Fruit fly (Drosophila melanogaster) whole organism, embryonic: Measurements from ENCODE around the gene Syt1.

ENCODE experiments used
- Bdp1 ChIP-seq: fragments of 200-800 bp; sonication (Bioruptor generic); optimal IDR thresholded peaks from 3 replicates; lab custom pipeline; 2016; ENCODE audit warnings: missing biosample characterization, missing genetic modification characterization
- C15 ChIP-seq: fragments of 200-800 bp; sonication (Bioruptor generic); IDR thresholded peaks from 3 replicates; pipeline ENCODE4 v1.3.6; 2022; ENCODE audit warnings: missing biosample characterization, missing genetic modification characterization
- CG11247 ChIP-seq: fragments of 200-800 bp; sonication (Bioruptor generic); IDR thresholded peaks from 2 replicates; pipeline ENCODE4 v1.3.6; 2022; ENCODE audit warnings: missing biosample characterization, missing genetic modification characterization
- CG11723 ChIP-seq: fragments of 200-800 bp; sonication (Bioruptor generic); optimal IDR thresholded peaks from 2 replicates; lab custom pipeline; 2017; ENCODE audit warnings: missing biosample characterization, mild to moderate bottlenecking, missing genetic modification characterization
- CG12299 ChIP-seq: fragments of 200-800 bp; sonication (Bioruptor generic); optimal IDR thresholded peaks from 2 replicates; lab custom pipeline; 2018; ENCODE audit warnings: missing biosample characterization, mild to moderate bottlenecking, missing genetic modification characterization
- CG12744 ChIP-seq: fragments of 200-800 bp; sonication (Bioruptor generic); optimal IDR thresholded peaks from 2 replicates; lab custom pipeline; 2016; ENCODE audit warnings: missing biosample characterization, missing genetic modification characterization
- CG12769 ChIP-seq: fragments of 200-800 bp; sonication (Bioruptor generic); optimal IDR thresholded peaks from 2 replicates; lab custom pipeline; 2019; ENCODE audit warnings: missing biosample characterization, mild to moderate bottlenecking, missing genetic modification characterization, moderate library complexity
- CG15011 ChIP-seq: fragments of 200-800 bp; sonication (Bioruptor generic); optimal IDR thresholded peaks from 3 replicates; lab custom pipeline; 2018; ENCODE audit warnings: missing biosample characterization, mild to moderate bottlenecking, missing genetic modification characterization
- CG15073 ChIP-seq: fragments of 200-800 bp; sonication (Bioruptor generic); optimal IDR thresholded peaks from 2 replicates; lab custom pipeline; 2016; ENCODE audit warnings: missing biosample characterization, missing genetic modification characterization
- CG15269 ChIP-seq: fragments of 200-800 bp; sonication (Bioruptor generic); optimal IDR thresholded peaks from 2 replicates; lab custom pipeline; 2018; ENCODE audit warnings: missing biosample characterization, mild to moderate bottlenecking, missing genetic modification characterization, moderate library complexity
- CG16863 ChIP-seq: fragments of 200-800 bp; sonication (Bioruptor generic); optimal IDR thresholded peaks from 3 replicates; lab custom pipeline; 2016; ENCODE audit warnings: missing biosample characterization, missing genetic modification characterization
- CG18599 ChIP-seq: fragments of 200-800 bp; sonication (Bioruptor generic); optimal IDR thresholded peaks from 3 replicates; lab custom pipeline; 2017; ENCODE audit warnings: missing biosample characterization, missing genetic modification characterization, mild to moderate bottlenecking, moderate library complexity, missing genetic modification reagents
- CG2678 ChIP-seq: fragments of 200-800 bp; sonication (Bioruptor generic); optimal IDR thresholded peaks from 3 replicates; lab custom pipeline; 2019; ENCODE audit warnings: missing biosample characterization, mild to moderate bottlenecking, missing genetic modification characterization, moderate library complexity
- CG2712 ChIP-seq: fragments of 200-800 bp; optimal IDR thresholded peaks from 3 replicates; lab custom pipeline; 2019; ENCODE audit warnings: missing biosample characterization, mild to moderate bottlenecking, missing genetic modification characterization, moderate library complexity
- CG2889 ChIP-seq: fragments of 200-800 bp; sonication (Bioruptor generic); IDR thresholded peaks from 3 replicates; pipeline ENCODE4 v1.3.6; 2022; ENCODE audit warnings: missing biosample characterization, missing genetic modification characterization
- CG32772 ChIP-seq: fragments of 200-800 bp; sonication (Bioruptor generic); IDR thresholded peaks from 2 replicates; pipeline ENCODE4 v1.3.6; 2022; ENCODE audit warnings: missing biosample characterization, missing genetic modification characterization
- CG34376 ChIP-seq: fragments of 200-800 bp; sonication (Bioruptor generic); optimal IDR thresholded peaks from 2 replicates; lab custom pipeline; 2018; ENCODE audit warnings: missing biosample characterization, mild to moderate bottlenecking, missing genetic modification characterization
- CG4730 ChIP-seq: fragments of 200-800 bp; sonication (Bioruptor generic); IDR thresholded peaks from 2 replicates; pipeline ENCODE4 v1.3.6; 2022; ENCODE audit warnings: missing biosample characterization, missing genetic modification characterization
- CG7963 ChIP-seq: fragments of 200-800 bp; sonication (Bioruptor generic); IDR thresholded peaks from 3 replicates; pipeline ENCODE4 v1.3.6; 2022; ENCODE audit warnings: missing biosample characterization, missing genetic modification characterization; ENCODE audit not compliant: partially characterized antibody
- CG7987 ChIP-seq: fragments of 200-800 bp; sonication (Bioruptor generic); optimal IDR thresholded peaks from 2 replicates; lab custom pipeline; 2018; ENCODE audit warnings: missing biosample characterization, mild to moderate bottlenecking, missing genetic modification characterization, moderate library complexity
- CG8359 ChIP-seq: fragments of 200-800 bp; sonication (Bioruptor generic); optimal IDR thresholded peaks from 2 replicates; lab custom pipeline; 2017; ENCODE audit warnings: missing biosample characterization, mild to moderate bottlenecking, missing genetic modification characterization, borderline replicate concordance
- CG9797 ChIP-seq: fragments of 200-800 bp; sonication (Bioruptor generic); optimal IDR thresholded peaks from 3 replicates; lab custom pipeline; 2018; ENCODE audit warnings: missing biosample characterization, mild to moderate bottlenecking, missing genetic modification characterization
- Camta ChIP-seq: fragments of 200-800 bp; sonication (Bioruptor generic); optimal IDR thresholded peaks from 2 replicates; lab custom pipeline; 2016; ENCODE audit warnings: missing biosample characterization, missing genetic modification characterization
- Dip3 ChIP-seq: fragments of 200-800 bp; sonication (Bioruptor generic); optimal IDR thresholded peaks from 3 replicates; lab custom pipeline; 2016; ENCODE audit warnings: missing biosample characterization, missing genetic modification characterization
- Dll ChIP-seq: fragments of 200-800 bp; sonication (Bioruptor generic); IDR thresholded peaks from 4 replicates; pipeline ENCODE4 v1.3.6; 2022; ENCODE audit warnings: missing biosample characterization, missing genetic modification characterization; ENCODE audit not compliant: partially characterized antibody
- HLH3B ChIP-seq: fragments of 200-800 bp; sonication (Bioruptor generic); IDR thresholded peaks from 2 replicates; pipeline ENCODE4 v1.3.6; 2022; ENCODE audit warnings: missing biosample characterization, missing genetic modification characterization
- HLHmδ ChIP-seq: fragments of 200-800 bp; sonication (Bioruptor generic); optimal IDR thresholded peaks from 2 replicates; lab custom pipeline; 2018; ENCODE audit warnings: missing biosample characterization, mild to moderate bottlenecking, missing genetic modification characterization, moderate library complexity
- NfI ChIP-seq: fragments of 200-800 bp; sonication (Bioruptor generic); optimal IDR thresholded peaks from 3 replicates; lab custom pipeline; 2018; ENCODE audit warnings: missing biosample characterization, mild to moderate bottlenecking, missing genetic modification characterization, moderate library complexity
- Tbp ChIP-seq: fragments of >200 bp; optimal IDR thresholded peaks from 2 replicates; lab custom pipeline; 2018; ENCODE audit warnings: missing biosample characterization, missing genetic modification characterization
- ase ChIP-seq: fragments of 200-800 bp; sonication (Bioruptor generic); IDR thresholded peaks from 3 replicates; pipeline ENCODE4 v1.3.6; 2022; ENCODE audit warnings: missing biosample characterization, missing genetic modification characterization
- ato ChIP-seq: fragments of 200-800 bp; sonication (Bioruptor generic); IDR thresholded peaks from 2 replicates; pipeline ENCODE4 v1.3.6; 2022; ENCODE audit warnings: missing biosample characterization, missing genetic modification characterization; ENCODE audit not compliant: partially characterized antibody
- crc ChIP-seq: fragments of 200-800 bp; sonication (Bioruptor generic); optimal IDR thresholded peaks from 2 replicates; lab custom pipeline; 2016; ENCODE audit warnings: missing biosample characterization, missing genetic modification characterization
- croc ChIP-seq: fragments of 200-800 bp; sonication (Bioruptor generic); conservative IDR thresholded peaks from 3 replicates; pipeline ENCODE4 v1.3.6; 2022; ENCODE audit warnings: missing biosample characterization, missing genetic modification characterization
- exex ChIP-seq: fragments of 200-800 bp; sonication (Bioruptor generic); optimal IDR thresholded peaks from 4 replicates; lab custom pipeline; 2018; ENCODE audit warnings: missing biosample characterization, mild to moderate bottlenecking, missing genetic modification characterization, moderate library complexity
- fd64A ChIP-seq: fragments of 200-800 bp; sonication (Bioruptor generic); optimal IDR thresholded peaks from 3 replicates; lab custom pipeline; 2018; ENCODE audit warnings: missing biosample characterization, mild to moderate bottlenecking, missing genetic modification characterization
- fru ChIP-seq: fragments of >200 bp; optimal IDR thresholded peaks from 2 replicates; lab custom pipeline; 2017
- gce ChIP-seq: fragments of 200-800 bp; sonication (Bioruptor generic); IDR thresholded peaks from 3 replicates; pipeline ENCODE4 v1.3.6; 2022; ENCODE audit warnings: missing biosample characterization, missing genetic modification characterization
- gro ChIP-seq: fragments of 200-800 bp; sonication (Bioruptor generic); optimal IDR thresholded peaks from 2 replicates; lab custom pipeline; 2016; ENCODE audit warnings: missing biosample characterization, missing genetic modification characterization
- hbn ChIP-seq: fragments of 200-800 bp; sonication (Bioruptor generic); IDR thresholded peaks from 2 replicates; pipeline ENCODE4 v1.3.6; 2022; ENCODE audit warnings: missing biosample characterization, missing genetic modification characterization; ENCODE audit not compliant: partially characterized antibody
- hkb ChIP-seq, 2 experiments: fragments of 200-800 bp in 1 of 2; fragments of >200 bp in 1 of 2; sonication (Bioruptor generic) in 1 of 2; IDR thresholded peaks in 1 of 2; optimal IDR thresholded peaks in 1 of 2; 2 replicates each; pipeline versions ENCODE4 v1.3.6 to Lab custom; 2017 to 2022; ENCODE audit warnings: missing biosample characterization in 1 of 2, missing genetic modification characterization in 1 of 2
- lab ChIP-seq: fragments of 200-800 bp; sonication (Bioruptor generic); optimal IDR thresholded peaks from 3 replicates; lab custom pipeline; 2017; ENCODE audit warnings: missing biosample characterization, missing genetic modification characterization, mild to moderate bottlenecking, moderate library complexity, missing genetic modification reagents
- mam ChIP-seq: fragments of 200-800 bp; sonication (Bioruptor generic); optimal IDR thresholded peaks from 3 replicates; lab custom pipeline; 2016; ENCODE audit warnings: missing biosample characterization, missing genetic modification characterization
- mirr ChIP-seq: fragments of 200-800 bp; sonication (Bioruptor generic); optimal IDR thresholded peaks from 3 replicates; lab custom pipeline; 2018; ENCODE audit warnings: missing biosample characterization, mild to moderate bottlenecking, missing genetic modification characterization
- pnt ChIP-seq: fragments of 200-800 bp; sonication (Bioruptor generic); optimal IDR thresholded peaks from 3 replicates; lab custom pipeline; 2016; ENCODE audit warnings: missing biosample characterization, missing genetic modification characterization
- ranshi ChIP-seq: fragments of 200-800 bp; sonication (Bioruptor generic); IDR thresholded peaks from 2 replicates; pipeline ENCODE4 v1.3.6; 2022; ENCODE audit warnings: missing biosample characterization, missing genetic modification characterization
- salm ChIP-seq: fragments of 200-800 bp; sonication (Bioruptor generic); optimal IDR thresholded peaks from 2 replicates; lab custom pipeline; 2018; ENCODE audit warnings: missing biosample characterization, mild to moderate bottlenecking, missing genetic modification characterization
- sima ChIP-seq: fragments of 200-800 bp; sonication (Bioruptor generic); optimal IDR thresholded peaks from 2 replicates; lab custom pipeline; 2016; ENCODE audit warnings: missing biosample characterization, missing genetic modification characterization
- tin ChIP-seq: fragments of 200-800 bp; sonication (Bioruptor generic); optimal IDR thresholded peaks from 3 replicates; lab custom pipeline; 2016; ENCODE audit warnings: missing biosample characterization, missing genetic modification characterization
- ttk ChIP-seq: fragments of 200-800 bp; sonication (Bioruptor generic); IDR thresholded peaks from 2 replicates; pipeline ENCODE4 v2.1.2; 2022; ENCODE audit warnings: missing biosample characterization, missing genetic modification characterization
- zen ChIP-seq: fragments of 200-800 bp; sonication (Bioruptor generic); optimal IDR thresholded peaks from 3 replicates; lab custom pipeline; 2018; ENCODE audit warnings: missing biosample characterization, mild to moderate bottlenecking, missing genetic modification characterization, moderate library complexity

Syt1 gene

dm6 chr2L:2759654-2760053, 40.1 kb downstream of the Syt1 start, which contains the start of the genes HemK2, Snapin and Tnpo-SR (continued):
- TF ChIP-seq CG12744 (GFP tag; lab: Kevin White, UChicago) (peak; percentile 87), croc (GFP tag; lab: Robert Waterston, UW) (peak; percentile 91), CG7987 (GFP tag; lab: Kevin White, UChicago) (peak; percentile 70), mirr (peak; percentile 76), ranshi (GFP tag; lab: Robert Waterston, UW) (peak; percentile 93), CG2712 (peak; percentile 95), Tbp (no peak), HLHmδ (no peak), Bdp1 (GFP tag; lab: Kevin White, UChicago) (peak; percentile 78), CG11247 (GFP tag; lab: Robert Waterston, UW) (peak; percentile 94), CG7963 (GFP tag; lab: Robert Waterston, UW) (peak; percentile 72), CG16863 (peak; percentile 92), sima (GFP tag; lab: Kevin White, UChicago) (no peak), Dll (GFP tag; lab: Robert Waterston, UW) (peak; percentile 98), mam (GFP tag; lab: Kevin White, UChicago) (peak; percentile 91), C15 (GFP tag; lab: Robert Waterston, UW) (peak; percentile 59; the same call in 1 of the 3 replicates), tin (GFP tag; lab: Kevin White, UChicago) (peak; percentile 89), CG32772 (GFP tag; lab: Robert Waterston, UW) (peak; percentile 92), CG15073 (GFP tag; lab: Kevin White, UChicago) (peak; percentile 34), CG2678 (tag; lab: Kevin White, UChicago) (peak; percentile 93), Camta (GFP tag; lab: Kevin White, UChicago) (peak; percentile 83), salm (tag; lab: Kevin White, UChicago) (peak; percentile 77), CG15269 (tag; lab: Kevin White, UChicago) (peak; percentile 91), hbn (GFP tag; lab: Robert Waterston, UW) (peak; percentile 97), CG12769 (peak; percentile 90), ttk (peak; percentile 89), CG12299 (tag; lab: Kevin White, UChicago) (peak; percentile 90), CG15011 (GFP tag; lab: Kevin White, UChicago) (peak; percentile 69), exex (tag; lab: Kevin White, UChicago) (peak; percentile 81), ato (peak; percentile 76), NfI (GFP tag; lab: Kevin White, UChicago) (peak; percentile 92), CG4730 (GFP tag; lab: Robert Waterston, UW) (peak; percentile 90), fru (lab: Kevin White, UChicago) (no peak), CG18599 (GFP tag; lab: Kevin White, UChicago) (peak; percentile 94), ase (GFP tag; lab: Robert Waterston, UW) (peak; percentile 92), gce (GFP tag; lab: Robert Waterston, UW) (peak; percentile 85; the same call in 1 of the 3 replicates), Dip3 (GFP tag; lab: Kevin White, UChicago) (peak; percentile 88), HLH3B (GFP tag; lab: Robert Waterston, UW) (peak; percentile 87), crc (GFP tag; lab: Kevin White, UChicago) (peak; percentile 63), zen (tag; lab: Kevin White, UChicago) (peak; percentile 97), lab (GFP tag; lab: Kevin White, UChicago) (peak; percentile 94), hkb (optimal IDR thresholded peaks at IDR 0.05; lab: Kevin White, UChicago) (no peak), hkb (GFP tag; IDR thresholded peaks at IDR 0.05; lab: Robert Waterston, UW) (peak; percentile 93), CG2889 (GFP tag; lab: Robert Waterston, UW) (peak; percentile 83), gro (peak; percentile 91), CG11723 (peak; percentile 79), CG9797 (GFP tag; lab: Kevin White, UChicago) (peak; percentile 62), fd64A (GFP tag; lab: Kevin White, UChicago) (peak; percentile 24), CG34376 (GFP tag; lab: Kevin White, UChicago) (peak; percentile 92), pnt (GFP tag; lab: Kevin White, UChicago) (peak; percentile 74), CG8359 (GFP tag; lab: Kevin White, UChicago) (peak; percentile 59)
